Worm (Caenorhabditis elegans): ENCODE results near the gene ptr-22.
A peak's percentile ranks its signal among the peaks of the same experiment; 100 is the strongest.

DNA sequence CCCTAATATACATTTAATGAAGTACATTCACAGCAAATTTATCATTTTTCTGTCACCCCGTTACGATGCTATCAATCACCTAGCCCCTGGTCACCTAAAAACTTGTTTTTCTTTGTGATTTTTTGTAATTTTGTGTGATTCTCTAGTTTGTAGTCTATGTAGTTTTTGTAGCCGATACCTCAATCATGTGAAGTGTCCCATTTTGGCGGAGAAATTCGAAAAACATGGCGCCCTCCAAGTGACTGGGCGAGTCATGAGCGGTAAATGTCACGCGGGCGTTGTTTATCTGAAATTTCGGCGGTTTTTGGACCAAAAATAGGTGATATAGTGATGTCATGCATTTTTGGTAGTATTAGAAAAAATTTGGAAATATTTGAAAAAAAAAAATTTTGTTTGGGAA is 431 bp downstream of the ptr-22 start:
- TF ChIP-seq nhr-76 (tag; optimal IDR thresholded peaks at IDR 0.05), result no peak
- no peak for TF ChIP-seq nhr-11 (tag; optimal IDR thresholded peaks at IDR 0.05)
- no peak for TF ChIP-seq lsy-2 (tag; optimal IDR thresholded peaks at IDR 0.05)
- no peak for TF ChIP-seq unc-62 (GFP tag; optimal IDR thresholded peaks at IDR 0.05 in 1 of 2)
- TF ChIP-seq unc-62 (tag; optimal IDR thresholded peaks at IDR 0.05), result no peak
- no peak for TF ChIP-seq mxl-3 (GFP tag; optimal IDR thresholded peaks at IDR 0.05)
- TF ChIP-seq nhr-6 (tag; optimal IDR thresholded peaks at IDR 0.05), result no peak
- TF ChIP-seq nhr-28 (tag; optimal IDR thresholded peaks at IDR 0.05), result peak; percentile 86
